Fruit fly (Drosophila melanogaster) whole organism, embryonic: ENCODE measurements around the gene CG5043.

Experiments
- C15 ChIP-seq: fragments of 200-800 bp; sonication (Bioruptor generic); IDR thresholded peaks from 3 replicates; pipeline ENCODE4 v1.3.6; 2022; ENCODE audit warnings: missing biosample characterization, missing genetic modification characterization
- CG31365 ChIP-seq: fragments of 200-800 bp; sonication (Bioruptor generic); optimal IDR thresholded peaks from 2 replicates; lab custom pipeline; 2018; ENCODE audit warnings: missing biosample characterization, mild to moderate bottlenecking, missing genetic modification characterization
- CG3407 ChIP-seq: fragments of 200-800 bp; sonication (Bioruptor generic); optimal IDR thresholded peaks from 2 replicates; lab custom pipeline; 2018; ENCODE audit warnings: missing biosample characterization, mild to moderate bottlenecking, missing genetic modification characterization
- Dref ChIP-seq: fragments of 200-800 bp; sonication (Bioruptor generic); IDR thresholded peaks from 2 replicates; pipeline ENCODE4 v1.3.6; 2022; ENCODE audit warnings: missing biosample characterization, missing genetic modification characterization
- Ets65A ChIP-seq: fragments of 200-800 bp; sonication (Bioruptor generic); peaks from one replicate; lab custom pipeline; 2016; ENCODE audit warnings: missing biosample characterization, missing genetic modification characterization
- h ChIP-seq: fragments of >200 bp; optimal IDR thresholded peaks from 2 replicates; lab custom pipeline; 2017
- sob ChIP-seq: fragments of 200-800 bp; sonication (Bioruptor generic); IDR thresholded peaks from 2 replicates; pipeline ENCODE4 v1.3.6; 2022; ENCODE audit warnings: missing biosample characterization, missing genetic modification characterization
- sr ChIP-seq: fragments of 200-800 bp; sonication (Bioruptor generic); IDR thresholded peaks from 3 replicates; pipeline ENCODE4 v1.3.6; 2022; ENCODE audit warnings: missing biosample characterization, missing genetic modification characterization

- TF ChIP-seq sr: no peak
- TF ChIP-seq sob (GFP tag; lab: Robert Waterston, UW): no peak
- no peak for TF ChIP-seq C15 (GFP tag; lab: Robert Waterston, UW)
- TF ChIP-seq Dref (GFP tag; lab: Robert Waterston, UW): no peak
- TF ChIP-seq CG3407 (GFP tag; lab: Kevin White, UChicago): no peak
- TF ChIP-seq h (lab: Kevin White, UChicago): no peak
- TF ChIP-seq Ets65A: no peak
- TF ChIP-seq CG31365 (tag; lab: Kevin White, UChicago): no peak
Observed at dm6 chr2L:17402493-17402892, 31.2 kb upstream of the CG5043 start.
